Fruit fly (Drosophila melanogaster) whole organism, prepupa: Measurements from ENCODE around the gene CG43149.
A peak's percentile ranks its signal among the peaks of the same experiment; 100 is the strongest.

Source experiments
- Blimp-1 ChIP-seq: fragments of 200-800 bp; sonication (Bioruptor generic); optimal IDR thresholded peaks from 3 replicates; lab custom pipeline; 2017; ENCODE audit warnings: missing biosample characterization, missing genetic modification characterization, mild to moderate bottlenecking, moderate library complexity, missing genetic modification reagents
- CG10631 ChIP-seq: fragments of 200-800 bp; sonication (Bioruptor generic); optimal IDR thresholded peaks from 2 replicates; lab custom pipeline; 2016; ENCODE audit warnings: missing biosample characterization, missing genetic modification characterization
- CG11762 ChIP-seq: fragments of 200-800 bp; sonication (Bioruptor generic); optimal IDR thresholded peaks from 3 replicates; lab custom pipeline; 2016; ENCODE audit warnings: missing biosample characterization, missing genetic modification characterization; ENCODE audit not compliant: insufficient read depth
- CG11902 ChIP-seq: fragments of 200-800 bp; sonication (Bioruptor generic); optimal IDR thresholded peaks from 3 replicates; lab custom pipeline; 2016; ENCODE audit warnings: missing biosample characterization, missing genetic modification characterization
- CG1621 ChIP-seq: fragments of 200-800 bp; sonication (Bioruptor generic); optimal IDR thresholded peaks from 3 replicates; lab custom pipeline; 2018; ENCODE audit warnings: missing biosample characterization, mild to moderate bottlenecking, missing genetic modification characterization
- CG31627 ChIP-seq: fragments of 200-800 bp; sonication (Bioruptor generic); optimal IDR thresholded peaks from 3 replicates; lab custom pipeline; 2016; ENCODE audit warnings: missing biosample characterization, missing genetic modification characterization
- CG32006 ChIP-seq: fragments of 200-800 bp; sonication (Bioruptor generic); optimal IDR thresholded peaks from 3 replicates; lab custom pipeline; 2017; ENCODE audit warnings: missing biosample characterization, mild to moderate bottlenecking, missing genetic modification characterization
- CG34406 ChIP-seq: fragments of 200-800 bp; sonication (Bioruptor generic); optimal IDR thresholded peaks from 3 replicates; lab custom pipeline; 2016; ENCODE audit warnings: missing biosample characterization, missing genetic modification characterization
- CG3919 ChIP-seq: fragments of 200-800 bp; sonication (Bioruptor generic); optimal IDR thresholded peaks from 3 replicates; lab custom pipeline; 2016; ENCODE audit warnings: missing biosample characterization, missing genetic modification characterization
- CG6163 ChIP-seq: fragments of 200-800 bp; sonication (Bioruptor generic); IDR thresholded peaks from 3 replicates; pipeline ENCODE4 v1.3.6; 2022; ENCODE audit warnings: missing biosample characterization, missing genetic modification characterization
- CG6276 ChIP-seq: fragments of 200-800 bp; sonication (Bioruptor generic); optimal IDR thresholded peaks from 2 replicates; lab custom pipeline; 2017; ENCODE audit warnings: missing biosample characterization, mild to moderate bottlenecking, missing genetic modification characterization
- CG6792 ChIP-seq: fragments of 200-800 bp; sonication (Bioruptor generic); optimal IDR thresholded peaks from 3 replicates; lab custom pipeline; 2016; ENCODE audit warnings: missing biosample characterization, missing genetic modification characterization
- CG6808 ChIP-seq: fragments of 200-800 bp; sonication (Bioruptor generic); optimal IDR thresholded peaks from 3 replicates; lab custom pipeline; 2017; ENCODE audit warnings: missing biosample characterization, missing genetic modification characterization, mild to moderate bottlenecking, moderate library complexity, missing genetic modification reagents
- CG6854 ChIP-seq: fragments of 200-800 bp; sonication (Bioruptor generic); optimal IDR thresholded peaks from 2 replicates; lab custom pipeline; 2017; ENCODE audit warnings: missing biosample characterization, mild to moderate bottlenecking, missing genetic modification characterization
- CG7368 ChIP-seq: fragments of 200-800 bp; sonication (Bioruptor generic); optimal IDR thresholded peaks from 3 replicates; lab custom pipeline; 2016; ENCODE audit warnings: missing biosample characterization, missing genetic modification characterization
- CG8119 ChIP-seq: fragments of 200-800 bp; sonication (Bioruptor generic); IDR thresholded peaks from 3 replicates; pipeline ENCODE4 v1.3.6; 2022; ENCODE audit warnings: missing biosample characterization, missing genetic modification characterization
- CG8319 ChIP-seq: fragments of 200-800 bp; sonication (Bioruptor generic); optimal IDR thresholded peaks from 3 replicates; lab custom pipeline; 2016; ENCODE audit warnings: missing biosample characterization, missing genetic modification characterization
- CG8632 ChIP-seq: fragments of 200-800 bp; sonication (Bioruptor generic); optimal IDR thresholded peaks from 3 replicates; lab custom pipeline; 2016; ENCODE audit warnings: missing biosample characterization, missing genetic modification characterization
- CG9139 ChIP-seq: fragments of 200-800 bp; sonication (Bioruptor generic); optimal IDR thresholded peaks from 3 replicates; lab custom pipeline; 2017; ENCODE audit warnings: missing biosample characterization, mild to moderate bottlenecking, missing genetic modification characterization
- Eip78C ChIP-seq: fragments of 200-800 bp; sonication (Bioruptor generic); peaks from one replicate; lab custom pipeline; 2016; ENCODE audit warnings: missing biosample characterization, missing genetic modification characterization
- Eip93F ChIP-seq: fragments of 200-800 bp; sonication (Bioruptor generic); optimal IDR thresholded peaks from 2 replicates; lab custom pipeline; 2016; ENCODE audit warnings: missing biosample characterization, mild to moderate bottlenecking, missing genetic modification characterization
- Gug ChIP-seq: fragments of 200-800 bp; sonication (Bioruptor generic); IDR thresholded peaks from 2 replicates; pipeline ENCODE4 v1.3.6; 2022; ENCODE audit warnings: missing biosample characterization, missing genetic modification characterization
- Hr38 ChIP-seq: sonication (Bioruptor generic); optimal IDR thresholded peaks from 2 replicates; lab custom pipeline; 2016; ENCODE audit warnings: missing biosample characterization, missing genetic modification characterization
- Hr39 ChIP-seq: fragments of 200-800 bp; sonication (Bioruptor generic); optimal IDR thresholded peaks from 2 replicates; lab custom pipeline; 2016; ENCODE audit warnings: missing biosample characterization, missing genetic modification characterization
- Hr4 ChIP-seq: fragments of 200-800 bp; sonication (Bioruptor generic); optimal IDR thresholded peaks from 3 replicates; lab custom pipeline; 2016; ENCODE audit warnings: missing biosample characterization, missing genetic modification characterization
- OdsH ChIP-seq: fragments of 200-800 bp; sonication (Bioruptor generic); optimal IDR thresholded peaks from 3 replicates; lab custom pipeline; 2016; ENCODE audit warnings: missing biosample characterization, missing genetic modification characterization
- Sox102F ChIP-seq: fragments of 200-800 bp; sonication (Bioruptor generic); optimal IDR thresholded peaks from 2 replicates; lab custom pipeline; 2016; ENCODE audit warnings: missing biosample characterization, mild to moderate bottlenecking, missing genetic modification characterization
- Sox14 ChIP-seq: fragments of 200-800 bp; sonication (Bioruptor generic); optimal IDR thresholded peaks from 3 replicates; lab custom pipeline; 2016; ENCODE audit warnings: missing biosample characterization, missing genetic modification characterization
- Sox15 ChIP-seq: fragments of 200-800 bp; sonication (Bioruptor generic); optimal IDR thresholded peaks from 3 replicates; lab custom pipeline; 2016; ENCODE audit warnings: missing biosample characterization, missing genetic modification characterization
- achi ChIP-seq: fragments of 200-800 bp; sonication (Bioruptor generic); optimal IDR thresholded peaks from 3 replicates; lab custom pipeline; 2016; ENCODE audit warnings: missing biosample characterization, missing genetic modification characterization
- dsx ChIP-seq: fragments of 200-800 bp; optimal IDR thresholded peaks from 3 replicates; lab custom pipeline; 2019; ENCODE audit warnings: missing biosample characterization, mild to moderate bottlenecking, missing genetic modification characterization, moderate library complexity; ENCODE audit not compliant: poor library complexity, severe bottlenecking
- esn ChIP-seq: fragments of 200-800 bp; sonication (Bioruptor generic); optimal IDR thresholded peaks from 2 replicates; lab custom pipeline; 2016; ENCODE audit warnings: missing biosample characterization, mild to moderate bottlenecking, missing genetic modification characterization, moderate library complexity
- fd85E ChIP-seq: fragments of 200-800 bp; sonication (Bioruptor generic); optimal IDR thresholded peaks from 3 replicates; lab custom pipeline; 2016; ENCODE audit warnings: missing biosample characterization, missing genetic modification characterization
- fkh ChIP-seq: fragments of 200-800 bp; sonication (Bioruptor generic); optimal IDR thresholded peaks from 3 replicates; lab custom pipeline; 2017; ENCODE audit warnings: missing biosample characterization, mild to moderate bottlenecking, missing genetic modification characterization, moderate library complexity
- lz ChIP-seq: fragments of 200-800 bp; sonication (Bioruptor generic); optimal IDR thresholded peaks from 3 replicates; lab custom pipeline; 2016; ENCODE audit warnings: missing biosample characterization, missing genetic modification characterization
- net ChIP-seq: fragments of 200-800 bp; sonication (Bioruptor generic); optimal IDR thresholded peaks from 3 replicates; lab custom pipeline; 2016; ENCODE audit warnings: missing biosample characterization, missing genetic modification characterization
- pdm3 ChIP-seq: fragments of 200-800 bp; sonication (Bioruptor generic); optimal IDR thresholded peaks from 3 replicates; lab custom pipeline; 2016; ENCODE audit warnings: missing biosample characterization, missing genetic modification characterization
- salr ChIP-seq, 2 experiments: fragments of 200-800 bp; sonication (Bioruptor generic); optimal IDR thresholded peaks; 3 replicates each; lab custom pipeline; 2016 to 2018; ENCODE audit warnings: missing biosample characterization in 2 of 2, missing genetic modification characterization in 2 of 2, mild to moderate bottlenecking in 1 of 2
- svp ChIP-seq: fragments of 200-800 bp; sonication (Bioruptor generic); peaks from one replicate; lab custom pipeline; 2016; ENCODE audit warnings: missing biosample characterization, missing genetic modification characterization
- topi ChIP-seq: fragments of 200-800 bp; sonication (Bioruptor generic); optimal IDR thresholded peaks from 3 replicates; lab custom pipeline; 2016; ENCODE audit warnings: missing biosample characterization, missing genetic modification characterization
- vri ChIP-seq: fragments of 200-800 bp; sonication (Bioruptor generic); optimal IDR thresholded peaks from 3 replicates; lab custom pipeline; 2016; ENCODE audit warnings: missing biosample characterization, mild to moderate bottlenecking, missing genetic modification characterization

CG43149 gene

dm6 chr3L:97823-98222 is 43.3 kb upstream of the CG43149 start:
- TF ChIP-seq CG11902 (GFP tag; lab: Kevin White, UChicago), result no peak
- TF ChIP-seq CG7368 (GFP tag; lab: Kevin White, UChicago), result no peak
- no peak for TF ChIP-seq Hr38
- no peak for TF ChIP-seq Eip93F (GFP tag; lab: Kevin White, UChicago)
- TF ChIP-seq Gug, result no peak
- TF ChIP-seq CG9139 (GFP tag; lab: Kevin White, UChicago), result no peak
- TF ChIP-seq achi (GFP tag; lab: Kevin White, UChicago), result no peak
- no peak for TF ChIP-seq Hr4 (GFP tag; lab: Kevin White, UChicago)
- TF ChIP-seq CG34406 (GFP tag; lab: Kevin White, UChicago), result no peak
- no peak for TF ChIP-seq CG6808 (GFP tag; lab: Kevin White, UChicago)
- no peak for TF ChIP-seq CG1621 (tag; lab: Kevin White, UChicago)
- no peak for TF ChIP-seq OdsH (GFP tag; lab: Kevin White, UChicago)
- no peak for TF ChIP-seq net
- no peak for TF ChIP-seq esn (GFP tag; lab: Kevin White, UChicago)
- no peak for TF ChIP-seq topi
- no peak for TF ChIP-seq CG10631 (GFP tag; lab: Kevin White, UChicago)

DNA sequence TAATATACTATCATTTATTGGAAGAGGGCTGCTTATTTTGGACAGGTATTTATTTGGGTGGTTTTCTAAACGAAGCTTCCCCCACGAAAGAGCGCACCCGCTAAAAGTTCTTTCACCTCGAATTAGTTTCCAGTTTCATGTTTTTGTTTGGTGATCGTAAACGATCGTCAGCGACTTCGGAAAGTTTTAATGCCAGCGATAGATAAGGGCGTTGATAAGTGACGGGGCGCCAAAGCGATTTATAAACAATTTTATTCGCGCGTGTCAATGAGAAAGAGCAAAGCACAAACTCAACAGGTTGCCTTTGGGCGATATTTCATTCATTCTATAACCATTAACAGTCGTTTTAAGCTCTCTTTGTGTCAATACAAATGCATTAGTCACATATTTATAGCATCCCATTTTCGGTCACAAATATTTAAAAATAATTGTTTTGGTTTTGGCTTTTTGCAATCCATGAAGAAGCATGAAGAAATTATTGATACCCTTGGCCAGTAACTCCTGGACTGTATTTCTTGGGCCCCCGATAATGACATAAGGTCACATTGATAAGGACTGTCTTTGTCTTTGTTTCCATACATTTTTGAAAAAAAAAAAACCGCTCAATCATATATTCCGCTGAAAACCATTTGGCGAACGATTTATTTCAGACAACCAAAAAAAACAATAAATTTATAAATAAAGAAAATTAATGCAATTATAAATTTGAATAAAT is 41.0 kb upstream of the CG43149 start:
- TF ChIP-seq Sox14 (GFP tag; lab: Kevin White, UChicago) (peak; percentile 13), CG6163 (GFP tag; lab: Robert Waterston, UW) (no peak), pdm3 (GFP tag; lab: Kevin White, UChicago) (no peak), CG11902 (GFP tag; lab: Kevin White, UChicago) (no peak), fkh (GFP tag; lab: Kevin White, UChicago) (peak; percentile 18), CG6792 (GFP tag; lab: Kevin White, UChicago) (no peak), fd85E (no peak), esn (GFP tag; lab: Kevin White, UChicago) (no peak), topi (no peak), Sox102F (GFP tag; lab: Kevin White, UChicago) (no peak), CG31627 (GFP tag; lab: Kevin White, UChicago) (no peak), CG7368 (GFP tag; lab: Kevin White, UChicago) (no peak), Hr39 (GFP tag; lab: Kevin White, UChicago) (no peak), Sox15 (no peak), Eip78C (GFP tag; lab: Kevin White, UChicago) (peak; percentile 24), vri (GFP tag; lab: Kevin White, UChicago) (peak; percentile 30), CG6808 (GFP tag; lab: Kevin White, UChicago) (no peak), CG3919 (GFP tag; lab: Kevin White, UChicago) (no peak), dsx (GFP tag; lab: Kevin White, UChicago) (no peak), salr (GFP tag; optimal IDR thresholded peaks at IDR 0.05; lab: Kevin White, UChicago) (no peak), achi (GFP tag; lab: Kevin White, UChicago) (no peak), CG6276 (GFP tag; lab: Kevin White, UChicago) (no peak), CG8319 (GFP tag; lab: Kevin White, UChicago) (no peak), CG8632 (GFP tag; lab: Kevin White, UChicago) (no peak), Blimp-1 (GFP tag; lab: Kevin White, UChicago) (no peak), lz (GFP tag; lab: Kevin White, UChicago) (no peak), CG6854 (no peak), CG11762 (GFP tag; lab: Kevin White, UChicago) (no peak), OdsH (GFP tag; lab: Kevin White, UChicago) (no peak), CG32006 (GFP tag; lab: Kevin White, UChicago) (no peak), svp (GFP tag; lab: Kevin White, UChicago) (peak; percentile 93), CG1621 (tag; lab: Kevin White, UChicago) (no peak), CG8119 (GFP tag; lab: Robert Waterston, UW) (no peak)
